Worm (Caenorhabditis elegans): ENCODE measurements around the gene srsx-8.

DNA sequence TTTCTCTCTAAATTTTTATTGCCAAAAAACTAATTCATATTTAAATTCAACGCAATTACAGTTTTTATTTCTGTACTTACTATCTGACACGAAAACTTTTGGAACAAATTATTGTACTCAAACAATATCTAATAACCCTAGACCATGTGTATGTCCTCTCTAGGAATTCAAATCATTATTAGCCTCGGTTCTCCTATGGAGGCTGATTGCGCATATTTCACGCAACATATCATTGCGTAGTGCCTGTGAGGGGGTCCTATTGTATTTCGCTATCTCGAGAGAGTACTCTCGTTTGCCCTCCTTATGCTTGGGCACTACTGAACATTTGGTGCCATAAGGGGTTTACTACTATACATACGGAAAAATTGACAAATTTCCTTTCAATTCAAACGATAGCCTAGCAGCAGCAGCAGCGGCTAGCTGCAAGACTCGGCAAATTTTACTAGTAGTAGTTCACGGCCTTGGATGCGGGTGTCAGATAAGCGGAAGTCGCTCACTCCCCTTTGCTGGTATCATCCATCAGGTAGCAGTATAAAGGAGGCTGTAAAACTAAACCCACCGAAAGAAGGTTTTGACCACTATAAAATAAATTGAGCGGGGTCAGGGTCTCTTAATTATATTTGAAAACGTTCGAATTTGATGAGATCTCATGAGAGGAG is 25.8 kb upstream of the srsx-8 start:
- TF ChIP-seq lin-13 (GFP tag; optimal IDR thresholded peaks at IDR 0.05) (no peak), nhr-237 (tag; optimal IDR thresholded peaks at IDR 0.05) (no peak), mdl-1 (tag; optimal IDR thresholded peaks at IDR 0.05) (no peak), lsy-2 (tag; optimal IDR thresholded peaks at IDR 0.05) (no peak), unc-130 (tag; optimal IDR thresholded peaks at IDR 0.05) (no peak), lin-15B (tag; optimal IDR thresholded peaks at IDR 0.05) (no peak), nhr-11 (tag; optimal IDR thresholded peaks at IDR 0.05) (no peak), fos-1 (tag; optimal IDR thresholded peaks at IDR 0.05) (no peak), unc-98 (GFP tag; IDR thresholded peaks at IDR 0.05) (no peak), unc-62 (GFP tag; optimal IDR thresholded peaks at IDR 0.05) (no peak)
